Worm (Caenorhabditis elegans) whole organism, young adult: ENCODE measurements around the gene F47E1.20.

ENCODE experiments used
- B0035.1 ChIP-seq: sonication (generic microtip); optimal IDR thresholded peaks from 2 replicates; lab custom pipeline; 2016; ENCODE audit warnings: missing genetic modification characterization, mild to moderate bottlenecking, missing compliant biosample characterization, missing genotype, missing genetic modification reagents
- B0261.1 ChIP-seq: sonication (generic microtip); optimal IDR thresholded peaks from 2 replicates; lab custom pipeline; 2016; ENCODE audit warnings: mild to moderate bottlenecking, missing genetic modification characterization, moderate library complexity, missing compliant biosample characterization
- B0336.3 ChIP-seq: fragments of 200-800 bp; sonication (Bioruptor generic); IDR thresholded peaks from 2 replicates; pipeline ENCODE4 v1.3.6; 2022; ENCODE audit warnings: missing genetic modification characterization, missing compliant biosample characterization
- D2030.7 ChIP-seq: fragments of 200-800 bp; sonication (Bioruptor generic); IDR thresholded peaks from 2 replicates; pipeline ENCODE4 v1.3.6; 2022; ENCODE audit warnings: missing genetic modification reagents, missing genetic modification characterization, missing compliant biosample characterization
- F23B12.7 ChIP-seq: sonication (generic microtip); optimal IDR thresholded peaks from 2 replicates; lab custom pipeline; 2017; ENCODE audit warnings: missing genetic modification characterization, mild to moderate bottlenecking, missing compliant biosample characterization, antibody characterized with exemption, moderate library complexity; ENCODE audit not compliant: insufficient read depth
- F39B2.1 ChIP-seq: fragments of 200-800 bp; sonication (Bioruptor generic); IDR thresholded peaks from 2 replicates; pipeline ENCODE4 v1.3.6; 2022; ENCODE audit warnings: missing genetic modification reagents, missing genetic modification characterization, missing compliant biosample characterization
- F49E8.2 ChIP-seq: sonication (generic microtip); optimal IDR thresholded peaks from 3 replicates; lab custom pipeline; 2017; ENCODE audit warnings: missing genetic modification characterization, mild to moderate bottlenecking, missing compliant biosample characterization, antibody characterized with exemption, moderate library complexity; ENCODE audit not compliant: insufficient read depth
- F55B11.4 ChIP-seq: sonication (generic microtip); optimal IDR thresholded peaks from 2 replicates; lab custom pipeline; 2016; ENCODE audit warnings: missing compliant biosample characterization, missing genetic modification characterization, borderline replicate concordance; ENCODE audit not compliant: insufficient read depth
- F57C9.4 ChIP-seq: sonication (generic microtip); optimal IDR thresholded peaks from 2 replicates; lab custom pipeline; 2017; ENCODE audit warnings: mild to moderate bottlenecking, missing genetic modification characterization, missing compliant biosample characterization
- K12H6.12 ChIP-seq: fragments of 200-800 bp; sonication (Bioruptor generic); optimal IDR thresholded peaks from 2 replicates; lab custom pipeline; 2018; ENCODE audit warnings: mild to moderate bottlenecking, missing genetic modification characterization, missing compliant biosample characterization
- Y53F4B.3 ChIP-seq: fragments of 200-800 bp; sonication (Bioruptor generic); IDR thresholded peaks from 2 replicates; pipeline ENCODE4 v1.3.6; 2022; ENCODE audit warnings: missing genetic modification reagents, missing genetic modification characterization, missing compliant biosample characterization
- Y53G8AR.9 ChIP-seq: fragments of 200-800 bp; sonication (Bioruptor generic); conservative IDR thresholded peaks from 2 replicates; pipeline ENCODE4 v1.3.6; 2022; ENCODE audit warnings: missing genetic modification reagents, missing genetic modification characterization, missing compliant biosample characterization
- Y95B8A.8 ChIP-seq: fragments of 200-800 bp; sonication (Bioruptor generic); IDR thresholded peaks from 2 replicates; pipeline ENCODE4 v1.3.6; 2022; ENCODE audit warnings: missing genetic modification reagents, missing genetic modification characterization, missing compliant biosample characterization
- athp-1 ChIP-seq: sonication (generic microtip); optimal IDR thresholded peaks from 2 replicates; lab custom pipeline; 2017; ENCODE audit warnings: mild to moderate bottlenecking, missing genetic modification characterization, missing compliant biosample characterization
- attf-6 ChIP-seq: fragments of 200-800 bp; sonication (Bioruptor generic); IDR thresholded peaks from 2 replicates; pipeline ENCODE4 v1.3.6; 2022; ENCODE audit warnings: missing genetic modification reagents, missing genetic modification characterization, missing compliant biosample characterization
- ccch-3 ChIP-seq: fragments of 200-800 bp; sonication (Bioruptor generic); optimal IDR thresholded peaks from 2 replicates; lab custom pipeline; 2018; ENCODE audit warnings: mild to moderate bottlenecking, missing genetic modification characterization, missing compliant biosample characterization
- ceh-100 ChIP-seq: fragments of 200-800 bp; sonication (Bioruptor generic); IDR thresholded peaks from 2 replicates; pipeline ENCODE4 v1.3.6; 2022; ENCODE audit warnings: missing genetic modification reagents, missing genetic modification characterization, missing compliant biosample characterization
- dpl-1 ChIP-seq: fragments of 150-350 bp; optimal IDR thresholded peaks from 2 replicates; lab custom pipeline; 2014; ENCODE audit warnings: missing biosample characterization, missing genetic modification reagents, missing genetic modification characterization
- efl-1 ChIP-seq: fragments of 150-350 bp; optimal IDR thresholded peaks from 2 replicates; lab custom pipeline; 2014; ENCODE audit warnings: missing biosample characterization, missing genetic modification reagents, missing genetic modification characterization
- egl-44 ChIP-seq: fragments of 200-800 bp; sonication (Bioruptor generic); IDR thresholded peaks from 2 replicates; pipeline ENCODE4 v1.3.6; 2022; ENCODE audit warnings: missing genetic modification reagents, missing genetic modification characterization, missing compliant biosample characterization
- ekl-4 ChIP-seq: fragments of 200-800 bp; sonication (Bioruptor generic); IDR thresholded peaks from 2 replicates; pipeline ENCODE4 v1.3.6; 2022; ENCODE audit warnings: missing genetic modification reagents, missing genetic modification characterization, missing compliant biosample characterization
- ets-4 ChIP-seq: fragments of 200-800 bp; sonication (Bioruptor generic); optimal IDR thresholded peaks from 2 replicates; lab custom pipeline; 2018; ENCODE audit warnings: mild to moderate bottlenecking, missing genetic modification characterization, missing compliant biosample characterization
- gei-17 ChIP-seq: fragments of 200-800 bp; sonication (Bioruptor generic); optimal IDR thresholded peaks from 2 replicates; lab custom pipeline; 2018; ENCODE audit warnings: mild to moderate bottlenecking, missing genetic modification characterization, missing compliant biosample characterization
- him-1 ChIP-seq: sonication (generic microtip); optimal IDR thresholded peaks from 2 replicates; lab custom pipeline; 2016; ENCODE audit warnings: missing genotype, missing genetic modification reagents, missing genetic modification characterization, missing compliant biosample characterization
- hlh-12 ChIP-seq: sonication (generic microtip); optimal IDR thresholded peaks from 2 replicates; lab custom pipeline; 2016; ENCODE audit warnings: missing genetic modification characterization, missing compliant biosample characterization
- hmg-20 ChIP-seq: fragments of 200-800 bp; sonication (Bioruptor generic); IDR thresholded peaks from 2 replicates; pipeline ENCODE4 v1.3.6; 2022; ENCODE audit warnings: missing genetic modification reagents, missing genetic modification characterization, missing compliant biosample characterization
- let-607 ChIP-seq, 2 experiments: fragments of 200-800 bp in 1 of 2; sonication (Bioruptor generic) in 1 of 2; sonication (generic microtip) in 1 of 2; optimal IDR thresholded peaks; 2 replicates each; lab custom pipeline; 2016 to 2018; ENCODE audit warnings: mild to moderate bottlenecking in 2 of 2, missing compliant biosample characterization in 2 of 2, missing genetic modification characterization in 2 of 2, moderate library complexity in 2 of 2, missing genotype in 1 of 2
- lin-40 ChIP-seq: sonication (generic microtip); optimal IDR thresholded peaks from 2 replicates; lab custom pipeline; 2016; ENCODE audit warnings: missing genetic modification characterization, mild to moderate bottlenecking, missing compliant biosample characterization, missing genotype, missing genetic modification reagents
- madf-10 ChIP-seq: sonication (generic microtip); optimal IDR thresholded peaks from 2 replicates; lab custom pipeline; 2016; ENCODE audit warnings: mild to moderate bottlenecking, missing genetic modification characterization, missing compliant biosample characterization
- madf-3 ChIP-seq: fragments of 200-800 bp; sonication (Bioruptor generic); IDR thresholded peaks from 2 replicates; pipeline ENCODE4 v1.3.6; 2022; ENCODE audit warnings: missing genetic modification reagents, missing genetic modification characterization, missing compliant biosample characterization
- madf-8 ChIP-seq: fragments of 200-800 bp; sonication (Bioruptor generic); conservative IDR thresholded peaks from 2 replicates; pipeline ENCODE4 v1.3.6; 2022; ENCODE audit warnings: missing genetic modification reagents, missing genetic modification characterization, missing compliant biosample characterization
- mxl-1 ChIP-seq: sonication (generic microtip); optimal IDR thresholded peaks from 2 replicates; lab custom pipeline; 2016; ENCODE audit warnings: missing genetic modification characterization, missing compliant biosample characterization
- nfyb-1 ChIP-seq: fragments of 200-800 bp; sonication (Bioruptor generic); IDR thresholded peaks from 2 replicates; pipeline ENCODE4 v1.3.6; 2022; ENCODE audit warnings: missing genetic modification reagents, missing genetic modification characterization, missing compliant biosample characterization
- nhr-120 ChIP-seq: fragments of 200-800 bp; sonication (Bioruptor generic); IDR thresholded peaks from 2 replicates; pipeline ENCODE4 v1.3.6; 2022; ENCODE audit warnings: missing genetic modification characterization, missing compliant biosample characterization
- nhr-179 ChIP-seq: sonication (generic microtip); optimal IDR thresholded peaks from 2 replicates; lab custom pipeline; 2016; ENCODE audit warnings: mild to moderate bottlenecking, missing genetic modification characterization, missing compliant biosample characterization
- rpc-1 ChIP-seq, 2 experiments: fragments of 150-350 bp in 1 of 2; sonication (generic microtip) in 1 of 2; optimal IDR thresholded peaks; 2 replicates each; lab custom pipeline; 2014 to 2018; ENCODE audit warnings: missing biosample characterization in 1 of 2, missing genetic modification characterization in 1 of 2, missing genetic modification reagents in 1 of 2, missing genotype in 1 of 2
- sdz-38 ChIP-seq: sonication (generic microtip); optimal IDR thresholded peaks from 2 replicates; lab custom pipeline; 2016; ENCODE audit warnings: missing genotype, missing genetic modification characterization, missing compliant biosample characterization
- snpc-3.4 ChIP-seq: sonication (generic microtip); optimal IDR thresholded peaks from 2 replicates; lab custom pipeline; 2017; ENCODE audit warnings: missing genetic modification characterization, mild to moderate bottlenecking, missing compliant biosample characterization, antibody characterized with exemption, moderate library complexity, missing genotype, missing genetic modification reagents
- somi-1 ChIP-seq: fragments of 200-800 bp; sonication (Bioruptor generic); optimal IDR thresholded peaks from 2 replicates; lab custom pipeline; 2018; ENCODE audit warnings: mild to moderate bottlenecking, missing genetic modification characterization, missing compliant biosample characterization
- tbp1 ChIP-seq: fragments of 200-800 bp; sonication (Bioruptor generic); optimal IDR thresholded peaks from 2 replicates; lab custom pipeline; 2018; ENCODE audit warnings: mild to moderate bottlenecking, missing genetic modification characterization, missing compliant biosample characterization
- ztf-25 ChIP-seq: fragments of 200-800 bp; sonication (Bioruptor generic); IDR thresholded peaks from 2 replicates; pipeline ENCODE4 v1.3.6; 2022; ENCODE audit warnings: missing genetic modification reagents, missing genetic modification characterization, missing compliant biosample characterization
- ztf-3 ChIP-seq: fragments of 200-800 bp; sonication (Bioruptor generic); optimal IDR thresholded peaks from 2 replicates; lab custom pipeline; 2018; ENCODE audit warnings: mild to moderate bottlenecking, missing genetic modification characterization, missing compliant biosample characterization

F47E1.20 gene

DNA sequence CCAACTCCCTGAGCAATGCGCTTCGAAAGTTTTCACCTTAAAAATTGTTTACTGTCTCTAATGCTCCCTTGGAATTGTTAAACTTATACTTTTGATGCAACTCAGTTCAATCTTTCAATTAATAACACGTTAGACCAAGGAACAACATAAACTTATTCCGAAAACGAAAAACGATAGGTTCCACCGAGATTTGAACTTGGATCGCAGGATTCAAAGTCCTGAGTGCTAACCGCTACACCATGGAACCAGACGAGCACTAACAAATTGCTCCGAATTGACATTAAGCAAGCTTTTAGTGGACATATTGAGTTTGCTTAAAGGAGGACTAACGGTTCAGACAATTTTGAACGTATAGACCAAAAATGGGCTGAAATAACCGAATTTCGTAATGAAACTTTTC, 25.7 kb downstream of the F47E1.20 start:
- TF ChIP-seq efl-1 (GFP tag; lab: Kevin White, UChicago) = no peak
- TF ChIP-seq hmg-20 (GFP tag; lab: Robert Waterston, UW) = no peak
- no peak for TF ChIP-seq ztf-3 (GFP tag; lab: Kevin White, UChicago)
- TF ChIP-seq tbp1 = peak; percentile 71
- peak; percentile 56 for TF ChIP-seq B0261.1 (tag; lab: Kevin White, UChicago)
- peak; percentile 49 for TF ChIP-seq rpc-1 (optimal IDR thresholded peaks at IDR 0.05; lab: Kevin White, UChicago)
- TF ChIP-seq rpc-1 (tag; optimal IDR thresholded peaks at IDR 0.05; lab: Kevin White, UChicago) = peak; percentile 66
- no peak for TF ChIP-seq Y95B8A.8

- TF ChIP-seq F23B12.7 (tag; lab: Kevin White, UChicago) = no peak
- no peak for TF ChIP-seq ceh-100 (GFP tag; lab: Robert Waterston, UW)
Measured at ce11 chrX:9076886-9077285, 28.1 kb downstream of the F47E1.20 start, which contains the start of gene F47E1.1. Gene F47E1.1, plus strand, starts transcription at chrX:9077186.

- TF ChIP-seq F49E8.2 = no peak
- TF ChIP-seq tbp1 = peak; percentile 92
- 0 out of 2 replicates have a peak, but pooled peaks have one; percentile 46 for TF ChIP-seq ztf-25 (GFP tag; lab: Robert Waterston, UW)
- peak; percentile 74 for TF ChIP-seq madf-10 (tag; lab: Kevin White, UChicago)
- no peak for TF ChIP-seq B0336.3 (GFP tag; lab: Robert Waterston, UW)
- TF ChIP-seq B0261.1 (tag; lab: Kevin White, UChicago) = peak; percentile 88
- no peak for TF ChIP-seq athp-1 (tag; lab: Kevin White, UChicago)
- TF ChIP-seq him-1 (tag; lab: Kevin White, UChicago) = peak; percentile 77
- peak; percentile 30 for TF ChIP-seq hlh-12 (tag; lab: Kevin White, UChicago)
- no peak for TF ChIP-seq F39B2.1 (GFP tag; lab: Robert Waterston, UW)
- TF ChIP-seq nhr-179 (tag; lab: Kevin White, UChicago) = no peak
- TF ChIP-seq ekl-4 (GFP tag; lab: Robert Waterston, UW) = no peak
- 0 out of 2 replicates have a peak, but pooled peaks have one; percentile 35 for TF ChIP-seq madf-3
- no peak for TF ChIP-seq sdz-38 (tag; lab: Kevin White, UChicago)
- TF ChIP-seq D2030.7 = peak; percentile 38; the same call in 1 of the 2 replicates
- TF ChIP-seq mxl-1 (tag; lab: Kevin White, UChicago) = peak; percentile 59
- no peak for TF ChIP-seq K12H6.12 (tag; lab: Kevin White, UChicago)
- TF ChIP-seq egl-44 = no peak; the same call in 1 of the 2 replicates
- no peak for TF ChIP-seq attf-6
- TF ChIP-seq madf-8 (GFP tag; lab: Robert Waterston, UW) = no peak
- TF ChIP-seq F57C9.4 (tag; lab: Kevin White, UChicago) = no peak
- 0 out of 2 replicates have a peak, but pooled peaks have one; percentile 68 for TF ChIP-seq nhr-120 (GFP tag; lab: Robert Waterston, UW)
- TF ChIP-seq efl-1 (GFP tag; lab: Kevin White, UChicago) = no peak
- no peak for TF ChIP-seq ccch-3 (GFP tag; lab: Kevin White, UChicago)
- TF ChIP-seq Y53F4B.3 (GFP tag; lab: Robert Waterston, UW) = no peak
- TF ChIP-seq dpl-1 = no peak
- TF ChIP-seq B0035.1 (tag; lab: Kevin White, UChicago) = no peak
- TF ChIP-seq Y53G8AR.9 (GFP tag; lab: Robert Waterston, UW) = no peak
- no peak for TF ChIP-seq F23B12.7 (tag; lab: Kevin White, UChicago)
- TF ChIP-seq let-607 (tag; optimal IDR thresholded peaks at IDR 0.05; lab: Kevin White, UChicago) = peak in 1 of 2 experiments; percentile 55
- TF ChIP-seq hmg-20 (GFP tag; lab: Robert Waterston, UW) = 0 out of 2 replicates have a peak, but pooled peaks have one; percentile 40
- no peak for TF ChIP-seq snpc-3.4 (tag; lab: Kevin White, UChicago)
- no peak for TF ChIP-seq F55B11.4 (tag; lab: Kevin White, UChicago)
- TF ChIP-seq somi-1 (GFP tag; lab: Kevin White, UChicago) = peak; percentile 28
- TF ChIP-seq ets-4 = peak; percentile 35
- TF ChIP-seq gei-17 (GFP tag; lab: Kevin White, UChicago) = no peak
- no peak for TF ChIP-seq nfyb-1 (GFP tag; lab: Robert Waterston, UW)
- peak; percentile 26 for TF ChIP-seq lin-40 (tag; lab: Kevin White, UChicago)
Measured at ce11 chrX:9078149-9078548, 29.4 kb downstream of the F47E1.20 start.
